Worm (Caenorhabditis elegans) whole organism, L3 larva: ENCODE results near the gene C06E4.3.
A peak's percentile ranks its signal among the peaks of the same experiment; 100 is the strongest.
"Not testable (repeated sequence)": the region's sequence is repeated elsewhere in the genome, so short reads cannot be mapped to it uniquely, and the experiment has no call there.

ENCODE experiments used
- R02D3.7 ChIP-seq: fragments of 150-350 bp; optimal IDR thresholded peaks from 2 replicates; lab custom pipeline; 2014; ENCODE audit warnings: missing biosample characterization, missing genetic modification characterization
- ceh-16 ChIP-seq: sonication (generic microtip); optimal IDR thresholded peaks from 2 replicates; lab custom pipeline; 2017; ENCODE audit warnings: missing biosample characterization, missing genetic modification characterization
- ceh-9 ChIP-seq: sonication (generic microtip); optimal IDR thresholded peaks from 2 replicates; lab custom pipeline; 2018; ENCODE audit warnings: missing biosample characterization, missing genetic modification characterization
- daf-12 ChIP-seq: fragments of 150-350 bp; optimal IDR thresholded peaks from 2 replicates; lab custom pipeline; 2014; ENCODE audit warnings: missing biosample characterization, missing genetic modification reagents, missing genetic modification characterization
- egl-27 ChIP-seq: sonication (generic microtip); optimal IDR thresholded peaks from 4 replicates; lab custom pipeline; 2017; ENCODE audit warnings: missing biosample characterization, missing genetic modification reagents, missing genetic modification characterization
- egl-5 ChIP-seq: fragments of 150-350 bp; optimal IDR thresholded peaks from 2 replicates; lab custom pipeline; 2017; ENCODE audit warnings: missing biosample characterization, missing genetic modification reagents, missing genetic modification characterization, inconsistent platforms
- elt-2 ChIP-seq: sonication (generic microtip); optimal IDR thresholded peaks from 2 replicates; lab custom pipeline; 2016; ENCODE audit warnings: missing genetic modification reagents, mild to moderate bottlenecking, missing genetic modification characterization, missing compliant biosample characterization
- fos-1 ChIP-seq: fragments of 150-350 bp; optimal IDR thresholded peaks from 2 replicates; lab custom pipeline; 2014; ENCODE audit warnings: missing biosample characterization, missing genetic modification characterization
- hmg-11 ChIP-seq: sonication (generic microtip); optimal IDR thresholded peaks from 2 replicates; lab custom pipeline; 2016; ENCODE audit warnings: missing genetic modification characterization, missing compliant biosample characterization
- jun-1 ChIP-seq: fragments of 150-350 bp; optimal IDR thresholded peaks from 2 replicates; lab custom pipeline; 2014; ENCODE audit warnings: missing biosample characterization, missing genetic modification reagents, missing genetic modification characterization
- lin-15B ChIP-seq: fragments of 150-350 bp; optimal IDR thresholded peaks from 2 replicates; lab custom pipeline; 2014; ENCODE audit warnings: missing biosample characterization, missing genetic modification characterization
- lsy-12 ChIP-seq: sonication (generic microtip); optimal IDR thresholded peaks from 2 replicates; lab custom pipeline; 2016; ENCODE audit warnings: mild to moderate bottlenecking, missing genetic modification characterization, missing compliant biosample characterization
- mdl-1 ChIP-seq: fragments of 150-350 bp; optimal IDR thresholded peaks from 2 replicates; lab custom pipeline; 2014; ENCODE audit warnings: missing biosample characterization, missing genetic modification characterization
- mml-1 ChIP-seq: fragments of 150-350 bp; sonication (generic microtip); optimal IDR thresholded peaks from 3 replicates; lab custom pipeline; 2014; ENCODE audit warnings: missing biosample characterization, missing genetic modification characterization
- nhr-237 ChIP-seq: fragments of 150-350 bp; optimal IDR thresholded peaks from 2 replicates; lab custom pipeline; 2014; ENCODE audit warnings: missing biosample characterization, missing genetic modification characterization
- nhr-25 ChIP-seq: sonication (generic microtip); optimal IDR thresholded peaks from 2 replicates; lab custom pipeline; 2017; ENCODE audit warnings: missing biosample characterization, missing genetic modification characterization
- nhr-43 ChIP-seq: sonication (generic microtip); optimal IDR thresholded peaks from 2 replicates; lab custom pipeline; 2016; ENCODE audit warnings: mild to moderate bottlenecking, missing genetic modification characterization, missing compliant biosample characterization; ENCODE audit not compliant: poor library complexity, severe bottlenecking
- nhr-67 ChIP-seq: fragments of 150-350 bp; optimal IDR thresholded peaks from 2 replicates; lab custom pipeline; 2014; ENCODE audit warnings: missing biosample characterization, missing genetic modification characterization
- nhr-77 ChIP-seq: fragments of 150-350 bp; optimal IDR thresholded peaks from 2 replicates; lab custom pipeline; 2014; ENCODE audit warnings: missing biosample characterization, missing genetic modification characterization
- pha-4 ChIP-seq: fragments of 150-350 bp; optimal IDR thresholded peaks from 2 replicates; lab custom pipeline; 2014; ENCODE audit warnings: missing biosample characterization, missing genetic modification reagents, missing genetic modification characterization
- pqm-1 ChIP-seq: fragments of 150-350 bp; optimal IDR thresholded peaks from 2 replicates; lab custom pipeline; 2017; ENCODE audit warnings: missing biosample characterization, missing genetic modification characterization, inconsistent platforms
- snpc-4 ChIP-seq: fragments of 150-350 bp; optimal IDR thresholded peaks from 2 replicates; lab custom pipeline; 2014; ENCODE audit warnings: missing biosample characterization, missing genetic modification characterization
- tbx-2 ChIP-seq: sonication (generic microtip); optimal IDR thresholded peaks from 2 replicates; lab custom pipeline; 2016; ENCODE audit warnings: mild to moderate bottlenecking, missing genetic modification characterization, missing compliant biosample characterization
- ztf-11 ChIP-seq: fragments of 150-350 bp; optimal IDR thresholded peaks from 2 replicates; lab custom pipeline; 2014; ENCODE audit warnings: missing biosample characterization, missing genetic modification characterization

The C06E4.3 gene

ce11 chrIV:7247243-7247642 lies 13.4 kb upstream of the C06E4.3 start, which contains the start of gene D2024.1:
Gene D2024.1, plus strand, starts transcription at chrIV:7247543.
- TF ChIP-seq daf-12, egl-27, lsy-12 (tag; lab: Kevin White, UChicago): not testable (repeated sequence)

ce11 chrIV:7250158-7250557 lies 10.5 kb upstream of the C06E4.3 start, which contains the start of gene D2024.18:
Gene D2024.18, plus strand, starts transcription at chrIV:7250458.
- TF ChIP-seq mml-1 = no peak
- TF ChIP-seq pha-4 (tag; lab: Kevin White, UChicago) = no peak
- no peak for TF ChIP-seq R02D3.7
- no peak for TF ChIP-seq egl-27 (tag; lab: Kevin White, UChicago)
- no peak for TF ChIP-seq lsy-12 (tag; lab: Kevin White, UChicago)
- TF ChIP-seq nhr-25 (tag; lab: Kevin White, UChicago) = no peak
- no peak for TF ChIP-seq nhr-237 (tag; lab: Kevin White, UChicago)
- TF ChIP-seq, all 47 proteins: peak for 0

- no peak for TF ChIP-seq ceh-9 (tag; lab: Kevin White, UChicago)
- TF ChIP-seq jun-1 (tag; lab: Kevin White, UChicago) = no peak
- peak; percentile 49 for TF ChIP-seq snpc-4 (tag; lab: Kevin White, UChicago)
- no peak for TF ChIP-seq nhr-67
- no peak for TF ChIP-seq lin-15B (tag; lab: Kevin White, UChicago)
- peak; percentile 25 for TF ChIP-seq pqm-1 (tag; lab: Kevin White, UChicago)
Measured at ce11 chrIV:7253271-7253670, 7.4 kb upstream of the C06E4.3 start.

ce11 chrIV:7254690-7255089 lies 6.0 kb upstream of the C06E4.3 start, which contains the start of gene C06E4.5:
Gene C06E4.5, plus strand, starts transcription at chrIV:7254990.
- not testable (repeated sequence) for TF ChIP-seq pha-4 (tag; lab: Kevin White, UChicago); elt-2; ceh-9 (tag; lab: Kevin White, UChicago)

ce11 chrIV:7258253-7258652 lies 2.4 kb upstream of the C06E4.3 start, which contains the start of gene C06E4.6:
Gene C06E4.6, minus strand, starts transcription at chrIV:7258303.
- TF ChIP-seq elt-2 = peak; percentile 43
- peak; percentile 6 for TF ChIP-seq mdl-1 (tag; lab: Kevin White, UChicago)
- no peak for TF ChIP-seq ztf-11 (tag; lab: Kevin White, UChicago)
- TF ChIP-seq pqm-1 (tag; lab: Kevin White, UChicago) = peak; percentile 81
- no peak for TF ChIP-seq nhr-43 (tag; lab: Kevin White, UChicago)
- TF ChIP-seq lin-15B (tag; lab: Kevin White, UChicago) = peak; percentile 6
- no peak for TF ChIP-seq egl-5 (tag; lab: Kevin White, UChicago)

ce11 chrIV:7263137-7263536 lies 2.5 kb downstream of the C06E4.3 start, which contains the start of gene glb-2:
Gene glb-2, minus strand, starts transcription at chrIV:7263237.
- TF ChIP-seq pha-4 (tag; lab: Kevin White, UChicago) (no peak), nhr-77 (no peak), ceh-16 (tag; lab: Kevin White, UChicago) (no peak), hmg-11 (tag; lab: Kevin White, UChicago) (no peak), R02D3.7 (no peak), jun-1 (tag; lab: Kevin White, UChicago) (no peak), tbx-2 (tag; lab: Kevin White, UChicago) (no peak), nhr-67 (no peak), pqm-1 (tag; lab: Kevin White, UChicago) (no peak)

- no peak for TF ChIP-seq fos-1 (tag; lab: Kevin White, UChicago)
- peak; percentile 21 for TF ChIP-seq pha-4 (tag; lab: Kevin White, UChicago)
- peak; percentile 25 for TF ChIP-seq elt-2
Measured at ce11 chrIV:7274969-7275548, 14.4 kb downstream of the C06E4.3 start.

- TF ChIP-seq nhr-25 (tag; lab: Kevin White, UChicago) = no peak
Measured at ce11 chrIV:7276661-7277060, 16.0 kb downstream of the C06E4.3 start, which contains the start of gene C06E4.2. Gene C06E4.2, plus strand, starts transcription at chrIV:7276961.
